Worm (Caenorhabditis elegans): ENCODE results near the gene F16B4.6.

Gene F16B4.6

DNA sequence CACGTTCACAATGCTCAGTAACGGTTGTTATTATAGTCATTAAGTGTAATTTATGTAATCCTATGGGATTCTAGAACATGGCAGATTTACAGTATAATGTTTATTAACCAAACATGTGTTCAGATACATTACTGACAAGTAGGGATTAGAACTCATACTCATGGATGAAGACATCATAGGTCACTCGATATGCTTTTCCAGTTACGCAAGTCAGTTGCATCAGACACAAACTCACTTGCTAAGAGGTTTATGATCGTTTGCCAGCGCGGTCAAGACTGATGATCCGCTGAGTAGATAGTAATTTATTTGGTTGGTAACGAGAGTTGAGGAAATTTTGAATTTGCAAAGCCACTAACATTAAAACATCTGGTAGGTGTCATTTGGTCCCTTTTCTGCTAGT is 12.4 kb upstream of the F16B4.6 start:
- TF ChIP-seq him-1 (tag; optimal IDR thresholded peaks at IDR 0.05) (no peak), dao-5 (tag; optimal IDR thresholded peaks at IDR 0.05) (no peak), W03F9.2 (tag; optimal IDR thresholded peaks at IDR 0.05) (no peak)

DNA sequence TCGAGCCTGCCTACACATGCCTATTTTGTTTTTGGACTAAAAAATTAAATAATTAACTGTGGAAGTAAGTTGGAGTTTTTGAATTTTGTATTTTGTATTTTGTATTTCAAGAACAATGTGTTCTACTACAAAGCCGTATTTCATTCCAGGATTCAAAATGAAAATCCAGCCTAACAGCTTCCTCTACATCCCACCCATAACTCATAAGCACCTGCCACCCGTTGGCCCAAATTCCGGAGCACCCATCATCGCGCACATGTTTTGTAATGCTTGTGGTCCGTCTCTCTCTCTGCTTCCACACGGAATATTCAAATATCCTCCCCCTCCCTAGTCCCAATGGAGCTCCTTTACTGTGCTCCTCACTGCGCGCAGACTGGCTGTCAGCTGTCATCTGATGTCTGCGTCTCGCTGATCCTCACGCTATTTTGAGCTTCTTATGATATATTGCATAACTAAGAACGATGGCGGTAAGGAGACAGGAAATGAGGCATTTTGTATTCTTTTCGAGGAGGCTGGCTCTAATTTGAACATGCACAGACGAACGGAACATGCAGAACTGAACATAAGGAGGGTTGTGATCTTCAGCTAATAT is 11.4 kb upstream of the F16B4.6 start:
- TF ChIP-seq W03F9.2 (tag; optimal IDR thresholded peaks at IDR 0.05), result no peak
- TF ChIP-seq him-1 (tag; optimal IDR thresholded peaks at IDR 0.05), result no peak
- TF ChIP-seq dao-5 (tag; optimal IDR thresholded peaks at IDR 0.05), result no peak

DNA sequence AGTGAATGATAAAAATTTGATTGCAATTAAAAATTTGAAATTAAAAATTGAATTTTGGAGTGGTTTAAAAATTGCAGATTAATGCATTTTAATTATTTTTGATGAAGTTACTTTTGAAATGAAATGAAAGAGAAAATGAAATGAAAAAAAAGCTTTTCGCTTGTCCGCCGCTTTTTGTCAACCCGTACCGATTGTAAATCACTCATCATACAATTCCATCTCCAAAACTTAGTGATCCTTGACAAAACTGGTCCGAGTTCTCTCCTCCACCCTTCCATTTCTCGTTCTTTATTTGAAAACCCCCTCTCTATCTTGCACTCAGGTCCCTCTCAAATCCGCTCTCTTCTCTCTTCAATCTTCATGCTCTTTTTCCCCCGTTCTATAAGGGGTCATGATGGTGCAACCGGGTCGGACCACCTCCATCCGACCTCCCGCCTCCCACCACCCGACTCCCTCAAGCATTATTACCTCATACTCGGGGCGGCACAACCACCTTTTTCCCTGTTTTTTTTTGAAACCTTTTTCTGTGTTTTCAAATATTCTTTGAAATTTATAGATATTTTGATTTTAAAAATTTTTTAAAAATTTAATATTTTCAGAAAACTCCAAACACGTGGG is 9.8 kb upstream of the F16B4.6 start:
- no peak for TF ChIP-seq him-1 (tag; optimal IDR thresholded peaks at IDR 0.05)

DNA sequence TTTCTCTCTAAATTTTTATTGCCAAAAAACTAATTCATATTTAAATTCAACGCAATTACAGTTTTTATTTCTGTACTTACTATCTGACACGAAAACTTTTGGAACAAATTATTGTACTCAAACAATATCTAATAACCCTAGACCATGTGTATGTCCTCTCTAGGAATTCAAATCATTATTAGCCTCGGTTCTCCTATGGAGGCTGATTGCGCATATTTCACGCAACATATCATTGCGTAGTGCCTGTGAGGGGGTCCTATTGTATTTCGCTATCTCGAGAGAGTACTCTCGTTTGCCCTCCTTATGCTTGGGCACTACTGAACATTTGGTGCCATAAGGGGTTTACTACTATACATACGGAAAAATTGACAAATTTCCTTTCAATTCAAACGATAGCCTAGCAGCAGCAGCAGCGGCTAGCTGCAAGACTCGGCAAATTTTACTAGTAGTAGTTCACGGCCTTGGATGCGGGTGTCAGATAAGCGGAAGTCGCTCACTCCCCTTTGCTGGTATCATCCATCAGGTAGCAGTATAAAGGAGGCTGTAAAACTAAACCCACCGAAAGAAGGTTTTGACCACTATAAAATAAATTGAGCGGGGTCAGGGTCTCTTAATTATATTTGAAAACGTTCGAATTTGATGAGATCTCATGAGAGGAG is 8.3 kb upstream of the F16B4.6 start:
- TF ChIP-seq him-1 (tag; optimal IDR thresholded peaks at IDR 0.05), result no peak
- TF ChIP-seq dao-5 (tag; optimal IDR thresholded peaks at IDR 0.05), result no peak
- TF ChIP-seq W03F9.2 (tag; optimal IDR thresholded peaks at IDR 0.05), result no peak

DNA sequence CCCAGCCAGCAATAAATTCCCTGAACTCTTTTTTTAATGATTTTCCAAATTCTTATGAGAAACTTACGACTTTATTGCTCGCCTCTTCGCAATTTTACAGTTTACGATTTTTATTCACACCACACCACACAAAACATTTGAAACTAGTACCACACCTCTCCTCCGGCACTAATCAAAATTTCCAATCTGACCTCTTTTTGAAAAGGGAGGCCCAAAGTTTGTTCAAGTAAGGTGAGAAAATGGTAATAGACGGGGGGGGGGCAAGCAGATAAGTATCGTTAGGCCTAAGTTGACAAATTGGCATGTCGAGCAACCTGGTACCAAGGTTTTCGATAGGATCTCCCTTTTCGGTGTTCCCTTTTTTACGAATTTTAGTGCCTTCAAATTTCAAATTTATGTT is 7.2 kb upstream of the F16B4.6 start:
- TF ChIP-seq W03F9.2 (tag; optimal IDR thresholded peaks at IDR 0.05) (no peak), him-1 (tag; optimal IDR thresholded peaks at IDR 0.05) (no peak), dao-5 (tag; optimal IDR thresholded peaks at IDR 0.05) (no peak)

DNA sequence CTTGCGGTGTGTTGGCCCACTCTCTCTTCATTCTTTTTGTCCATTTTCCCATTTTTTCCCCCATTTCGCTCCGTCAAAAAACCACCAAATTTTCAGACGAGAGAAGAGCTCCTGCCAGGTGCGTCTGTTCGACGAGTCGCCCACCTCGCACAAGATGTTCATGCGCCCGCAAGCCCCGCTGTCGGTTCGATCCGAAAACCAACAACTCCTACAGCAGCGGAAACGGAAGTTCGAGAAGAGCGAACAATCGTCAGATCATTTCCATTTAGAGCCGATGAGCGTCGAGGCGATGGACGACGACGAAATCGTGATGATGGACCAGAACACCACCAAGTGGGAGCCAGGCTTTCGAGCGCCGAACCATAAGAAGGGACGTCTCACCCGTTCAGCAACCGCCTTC is 3.8 kb upstream of the F16B4.6 start:
- TF ChIP-seq him-1 (tag; optimal IDR thresholded peaks at IDR 0.05), result no peak
- no peak for TF ChIP-seq W03F9.2 (tag; optimal IDR thresholded peaks at IDR 0.05)
- TF ChIP-seq dao-5 (tag; optimal IDR thresholded peaks at IDR 0.05), result no peak

DNA sequence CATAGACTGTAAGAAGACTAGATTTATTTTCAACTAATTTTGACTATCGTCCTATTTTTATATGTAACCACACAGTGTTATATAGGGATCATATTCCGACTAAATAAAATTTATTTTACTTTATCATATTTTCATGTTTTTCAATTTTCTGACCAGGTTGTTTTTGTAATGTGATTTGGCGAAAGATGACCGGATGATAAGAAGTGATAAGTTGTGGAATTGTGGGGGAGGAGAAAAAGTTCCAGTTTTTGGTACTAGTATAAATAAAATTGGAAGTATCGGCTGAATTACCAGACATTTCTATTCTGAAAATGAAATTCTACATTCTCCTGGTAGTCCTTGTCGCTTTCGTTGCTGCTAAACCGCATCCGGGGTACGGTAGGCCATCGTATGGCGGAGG is 1.6 kb upstream of the F16B4.6 start, which contains the start of gene F16B4.7:
Gene F16B4.7 (plus strand): TSS at position 301 of the 400 bp plus-strand sequence.
- TF ChIP-seq dao-5 (tag; optimal IDR thresholded peaks at IDR 0.05) (no peak), him-1 (tag; optimal IDR thresholded peaks at IDR 0.05) (no peak), W03F9.2 (tag; optimal IDR thresholded peaks at IDR 0.05) (no peak)

DNA sequence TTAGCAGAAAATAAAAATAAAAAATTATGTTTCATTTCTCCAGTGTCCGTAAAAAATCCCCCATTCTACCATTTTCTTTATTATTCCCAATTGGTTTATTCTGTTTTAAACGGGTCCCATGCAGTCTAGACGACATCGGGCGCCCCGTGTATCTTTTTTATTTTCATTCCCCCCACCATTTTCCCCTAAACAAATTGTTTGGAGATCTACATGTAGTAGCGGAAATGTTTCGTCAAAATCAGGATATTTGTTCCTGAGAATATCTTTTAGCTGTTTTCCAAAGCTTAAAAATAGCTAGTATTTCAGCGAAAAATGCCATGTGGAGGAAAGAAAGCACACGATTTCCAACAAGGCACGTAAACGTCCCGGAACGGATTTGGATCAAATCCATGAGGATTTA is 1.1 kb downstream of the F16B4.6 start, which contains the start of gene F16B4.5:
Gene F16B4.5 (plus strand): TSS at position 301 of the 400 bp plus-strand sequence.
- TF ChIP-seq dao-5 (tag; optimal IDR thresholded peaks at IDR 0.05), result no peak
- no peak for TF ChIP-seq W03F9.2 (tag; optimal IDR thresholded peaks at IDR 0.05)
- TF ChIP-seq him-1 (tag; optimal IDR thresholded peaks at IDR 0.05), result no peak

DNA sequence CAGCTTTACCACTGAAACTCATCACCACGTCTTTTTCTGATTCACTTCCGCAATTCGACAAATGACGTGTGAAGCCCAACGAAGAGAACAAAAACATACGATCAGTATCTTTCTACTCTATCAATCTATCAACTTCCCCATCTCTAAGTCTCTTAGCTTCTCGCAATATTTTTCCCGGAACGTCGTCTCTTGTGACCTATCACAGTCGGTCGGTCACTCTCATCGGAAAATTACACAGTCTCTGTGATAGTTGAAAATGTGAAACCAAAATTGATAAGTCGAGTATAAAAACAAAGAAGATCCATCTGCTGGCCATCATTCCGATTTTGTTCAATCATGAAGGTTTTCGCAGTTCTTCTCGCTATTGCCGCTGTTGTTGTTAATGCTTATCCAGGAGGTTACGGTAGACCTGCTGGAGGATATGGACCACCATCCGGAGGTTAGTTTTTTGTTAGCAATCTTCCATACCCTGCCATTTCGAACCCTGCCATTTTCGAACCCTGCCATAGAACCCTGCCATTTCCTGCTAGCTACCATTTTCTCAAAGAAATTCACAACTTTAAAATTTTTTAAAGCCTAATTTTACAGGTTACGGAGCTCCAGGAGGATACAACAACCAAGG is 6.9 kb downstream of the F16B4.6 start, which contains the start of gene F16B4.4:
Gene F16B4.4 (plus strand): TSS at position 221 of the 622 bp plus-strand sequence.
- TF ChIP-seq W03F9.2 (tag; optimal IDR thresholded peaks at IDR 0.05), result no peak
- no peak for TF ChIP-seq him-1 (tag; optimal IDR thresholded peaks at IDR 0.05)
- no peak for TF ChIP-seq dao-5 (tag; optimal IDR thresholded peaks at IDR 0.05)

DNA sequence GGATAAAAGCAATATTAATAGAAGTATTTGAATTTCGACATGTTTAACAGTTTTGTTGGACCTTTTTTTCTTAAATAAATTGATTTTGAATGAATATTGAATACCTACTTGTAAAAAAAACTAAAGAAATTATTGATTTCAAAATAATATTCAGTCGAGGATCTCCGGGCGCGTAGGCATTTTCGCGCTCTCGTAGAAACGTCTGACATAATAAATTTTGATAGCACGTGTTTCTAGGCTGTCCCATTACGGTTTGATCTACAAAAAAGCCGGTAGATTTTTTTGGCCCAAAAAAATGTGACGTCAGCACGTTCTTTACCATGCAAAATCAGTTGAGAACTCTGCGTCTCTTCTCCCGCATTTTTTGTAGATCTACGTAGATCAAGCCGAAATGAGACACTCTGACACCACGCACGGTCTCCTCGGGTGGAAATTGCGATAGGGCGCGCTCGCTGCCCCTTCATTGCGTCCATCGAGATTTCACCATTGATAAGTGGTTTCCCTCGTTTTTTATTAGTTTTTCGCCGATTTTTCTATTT is 7.6 kb downstream of the F16B4.6 start:
- TF ChIP-seq him-1 (tag; optimal IDR thresholded peaks at IDR 0.05) (no peak), W03F9.2 (tag; optimal IDR thresholded peaks at IDR 0.05) (no peak), dao-5 (tag; optimal IDR thresholded peaks at IDR 0.05) (no peak)

DNA sequence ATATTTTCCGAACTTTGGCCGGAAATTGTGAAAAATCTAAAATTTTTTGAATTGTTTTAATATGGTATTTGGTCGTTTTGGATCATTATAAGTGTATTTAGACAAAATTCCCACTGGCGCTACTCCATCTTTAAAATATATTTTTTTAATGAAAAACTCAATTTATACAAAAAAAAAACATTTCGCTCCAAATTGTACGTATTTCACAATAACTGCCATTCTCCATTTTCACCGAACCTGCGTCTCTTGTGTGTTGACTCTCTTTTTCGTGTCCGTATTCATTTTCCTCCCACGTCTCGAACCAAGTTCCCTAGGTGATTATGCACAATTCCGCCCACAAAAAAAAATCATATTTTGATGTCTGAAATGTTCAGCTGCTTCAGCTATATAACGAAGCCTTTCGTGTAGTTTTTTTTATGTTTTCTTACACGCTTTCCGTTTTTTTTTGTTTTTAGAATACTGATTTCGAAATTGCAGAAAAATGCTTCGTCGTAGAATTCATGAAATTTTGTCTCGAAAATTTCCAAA is 13.6 kb downstream of the F16B4.6 start, which contains the start of gene F16B4.2:
Gene F16B4.2 (plus strand): TSS at position 478 of the 528 bp plus-strand sequence.
- TF ChIP-seq W03F9.2 (tag; optimal IDR thresholded peaks at IDR 0.05) (no peak), him-1 (tag; optimal IDR thresholded peaks at IDR 0.05) (no peak), dao-5 (tag; optimal IDR thresholded peaks at IDR 0.05) (no peak)

DNA sequence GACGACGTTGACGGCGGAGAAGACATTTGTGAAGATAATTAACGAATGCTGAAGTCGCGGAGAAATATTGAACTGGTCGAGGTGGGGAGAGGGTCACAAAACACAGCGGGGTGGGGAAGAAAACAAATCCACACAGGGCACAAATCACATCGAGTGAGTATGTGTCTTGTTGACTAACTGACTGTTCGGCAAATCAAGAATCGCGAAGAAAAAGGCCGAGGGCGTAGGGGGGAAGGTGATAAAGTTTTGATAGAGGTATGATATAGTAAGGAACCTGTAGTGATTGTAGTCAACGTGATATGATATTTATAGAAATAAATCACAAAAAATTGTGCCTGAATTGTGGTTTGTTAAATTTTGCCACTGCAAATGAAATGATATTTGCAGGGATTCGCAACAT is 20.8 kb downstream of the F16B4.6 start, which contains the start of gene nhr-178:
Gene nhr-178 (minus strand): TSS at position 164 of the 400 bp plus-strand sequence.
- TF ChIP-seq him-1 (tag; optimal IDR thresholded peaks at IDR 0.05), result no peak
- TF ChIP-seq dao-5 (tag; optimal IDR thresholded peaks at IDR 0.05), result no peak
- TF ChIP-seq W03F9.2 (tag; optimal IDR thresholded peaks at IDR 0.05), result no peak

DNA sequence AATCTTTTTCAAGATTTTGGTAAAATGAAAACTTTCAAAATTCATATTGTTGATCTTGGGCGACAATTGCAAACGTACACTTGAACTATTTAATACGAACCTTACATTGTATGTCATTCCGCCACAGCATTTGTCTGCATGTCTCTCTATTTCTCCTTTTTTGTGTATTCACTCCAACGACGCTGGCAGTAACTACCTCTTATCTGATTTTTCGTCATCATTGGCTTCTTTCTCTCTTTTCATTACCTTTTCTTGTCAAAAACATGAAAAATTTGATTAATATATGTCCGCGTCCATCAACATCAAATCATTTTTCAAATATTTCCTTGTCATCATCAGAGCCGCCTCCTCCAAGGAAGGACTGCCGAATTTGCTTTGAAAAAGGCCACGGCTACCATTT is 23.1 kb downstream of the F16B4.6 start, which contains the start of gene nhr-177:
Gene nhr-177 (plus strand): TSS at position 167 of the 400 bp plus-strand sequence.
- TF ChIP-seq W03F9.2 (tag; optimal IDR thresholded peaks at IDR 0.05) (no peak), him-1 (tag; optimal IDR thresholded peaks at IDR 0.05) (no peak), dao-5 (tag; optimal IDR thresholded peaks at IDR 0.05) (no peak)

Measured in whole organism, L4/young adult.